Worm (Caenorhabditis elegans): ENCODE results near the gene T23B12.11.

T23B12.11 gene

ce11 chrV:8428585-8429414 lies 26.4 kb upstream of the T23B12.11 start:
- no peak for TF ChIP-seq W03F9.2 (tag; optimal IDR thresholded peaks at IDR 0.05)
- no peak for TF ChIP-seq him-1 (tag; optimal IDR thresholded peaks at IDR 0.05)

DNA sequence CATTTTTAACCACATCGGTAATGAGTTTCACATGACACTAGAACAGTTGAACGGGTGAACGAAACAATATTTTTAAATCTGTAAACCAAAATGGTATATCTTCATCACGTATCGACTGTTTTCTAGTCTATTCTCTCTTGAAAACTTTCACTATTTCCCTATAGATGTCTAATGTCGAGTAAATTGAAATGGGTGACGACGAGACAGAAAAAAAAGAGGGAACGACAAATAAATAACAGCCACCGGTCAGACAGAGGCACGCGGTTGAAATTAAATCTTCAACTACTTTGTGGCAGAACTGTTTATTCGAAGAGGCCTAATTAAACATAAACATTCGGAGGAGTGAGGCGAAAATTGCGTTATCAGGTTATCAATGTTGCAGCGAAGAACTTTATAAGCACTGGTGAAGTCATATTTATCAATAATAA lies 20.8 kb upstream of the T23B12.11 start:
- no peak for TF ChIP-seq him-1 (tag; optimal IDR thresholded peaks at IDR 0.05)
- TF ChIP-seq dao-5 (tag; optimal IDR thresholded peaks at IDR 0.05), result no peak
- no peak for TF ChIP-seq W03F9.2 (tag; optimal IDR thresholded peaks at IDR 0.05)

DNA sequence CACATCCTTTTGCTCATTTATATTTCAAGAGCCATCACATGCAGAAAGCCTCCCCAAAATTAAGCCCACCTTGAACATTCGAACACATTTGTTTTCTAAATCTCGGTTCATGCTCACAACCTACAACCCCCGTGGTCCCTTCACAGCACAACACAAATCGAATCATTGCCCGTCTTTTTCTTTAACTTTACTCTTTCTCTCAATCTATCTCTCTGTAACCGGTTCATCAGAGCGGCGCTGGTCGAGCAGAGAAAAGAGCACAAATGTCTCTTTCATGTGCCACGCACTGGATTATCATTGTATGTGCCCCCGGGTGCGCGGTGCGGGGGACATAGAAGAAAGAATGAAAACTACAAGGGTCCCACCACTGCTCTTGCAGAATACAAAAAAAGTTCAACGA lies 19.9 kb upstream of the T23B12.11 start:
- TF ChIP-seq dao-5 (tag; optimal IDR thresholded peaks at IDR 0.05), result no peak
- no peak for TF ChIP-seq W03F9.2 (tag; optimal IDR thresholded peaks at IDR 0.05)
- TF ChIP-seq him-1 (tag; optimal IDR thresholded peaks at IDR 0.05), result no peak

ce11 chrV:8437358-8437757 lies 17.8 kb upstream of the T23B12.11 start:
- no peak for TF ChIP-seq him-1 (tag; optimal IDR thresholded peaks at IDR 0.05)
- TF ChIP-seq W03F9.2 (tag; optimal IDR thresholded peaks at IDR 0.05), result no peak
- no peak for TF ChIP-seq dao-5 (tag; optimal IDR thresholded peaks at IDR 0.05)

ce11 chrV:8444357-8444856 lies 10.8 kb upstream of the T23B12.11 start, which contains the start of gene lmd-3:
lmd-3 (minus strand) TSS chrV:8444806.
- TF ChIP-seq W03F9.2 (tag; optimal IDR thresholded peaks at IDR 0.05) (no peak), dao-5 (tag; optimal IDR thresholded peaks at IDR 0.05) (no peak), him-1 (tag; optimal IDR thresholded peaks at IDR 0.05) (peak; percentile 14)

DNA sequence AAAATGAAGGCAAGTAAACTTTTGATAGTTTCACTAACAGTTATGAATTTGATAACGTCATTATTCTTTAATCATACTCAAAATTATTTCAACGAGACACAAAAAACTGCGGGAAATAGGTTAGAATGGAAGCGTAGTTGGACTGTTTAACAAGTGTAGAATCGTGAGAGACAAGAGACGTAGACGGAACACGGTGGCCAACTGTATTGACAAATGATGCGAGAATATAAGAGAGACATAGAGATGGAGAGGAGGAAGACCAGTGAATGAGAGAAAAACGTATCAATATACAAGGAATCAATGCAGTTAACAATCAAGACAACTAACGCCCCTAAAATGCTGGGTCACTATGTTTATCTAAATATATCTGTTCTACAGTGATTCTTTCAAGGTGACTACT lies 9.6 kb upstream of the T23B12.11 start:
- TF ChIP-seq W03F9.2 (tag; optimal IDR thresholded peaks at IDR 0.05) (no peak), him-1 (tag; optimal IDR thresholded peaks at IDR 0.05) (no peak), dao-5 (tag; optimal IDR thresholded peaks at IDR 0.05) (no peak)

DNA sequence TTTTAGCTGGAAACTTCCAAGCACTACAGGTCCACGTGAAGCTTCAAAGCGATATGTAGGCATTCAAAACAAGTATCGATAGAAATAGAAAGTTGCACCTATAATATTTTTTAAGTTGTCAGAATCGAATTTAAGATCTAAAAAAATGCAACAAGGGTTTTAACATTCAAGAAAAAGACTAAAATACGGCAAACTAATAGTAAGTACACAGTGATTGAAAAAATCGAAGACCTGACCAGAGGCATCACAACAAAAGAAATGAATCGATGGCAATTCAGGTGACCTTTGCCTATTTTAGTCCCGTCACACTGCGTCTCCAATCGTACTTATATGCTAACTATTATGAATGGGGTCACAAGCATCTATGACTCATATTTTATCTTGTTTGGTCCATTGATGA lies 7.3 kb upstream of the T23B12.11 start, which contains the start of gene T23B12.5:
Gene T23B12.5, minus strand, starts transcription at position 101 of the 400 bp plus-strand sequence.
- TF ChIP-seq him-1 (tag; optimal IDR thresholded peaks at IDR 0.05) (no peak), W03F9.2 (tag; optimal IDR thresholded peaks at IDR 0.05) (no peak), dao-5 (tag; optimal IDR thresholded peaks at IDR 0.05) (no peak)

DNA sequence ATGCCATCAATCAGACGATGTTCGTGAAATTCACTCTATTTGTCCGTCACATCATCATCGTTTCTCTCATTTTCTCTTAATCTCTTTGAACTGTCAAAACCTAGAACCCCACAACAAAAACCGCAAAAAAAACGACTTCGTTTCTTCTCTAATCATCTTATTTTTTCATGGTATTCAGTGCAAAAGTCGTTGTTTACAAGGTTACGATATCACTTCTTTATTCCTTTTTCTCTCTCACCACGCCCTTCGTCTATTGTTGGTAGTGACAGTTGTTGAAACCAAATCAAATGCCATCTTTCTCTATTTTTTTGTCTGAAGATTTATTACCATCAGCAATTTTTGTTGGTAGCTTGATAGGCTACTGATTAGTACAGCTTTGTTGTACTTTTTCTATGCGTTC lies 6.0 kb upstream of the T23B12.11 start:
- TF ChIP-seq dao-5 (tag; optimal IDR thresholded peaks at IDR 0.05), result no peak
- TF ChIP-seq W03F9.2 (tag; optimal IDR thresholded peaks at IDR 0.05), result no peak
- TF ChIP-seq him-1 (tag; optimal IDR thresholded peaks at IDR 0.05), result no peak

DNA sequence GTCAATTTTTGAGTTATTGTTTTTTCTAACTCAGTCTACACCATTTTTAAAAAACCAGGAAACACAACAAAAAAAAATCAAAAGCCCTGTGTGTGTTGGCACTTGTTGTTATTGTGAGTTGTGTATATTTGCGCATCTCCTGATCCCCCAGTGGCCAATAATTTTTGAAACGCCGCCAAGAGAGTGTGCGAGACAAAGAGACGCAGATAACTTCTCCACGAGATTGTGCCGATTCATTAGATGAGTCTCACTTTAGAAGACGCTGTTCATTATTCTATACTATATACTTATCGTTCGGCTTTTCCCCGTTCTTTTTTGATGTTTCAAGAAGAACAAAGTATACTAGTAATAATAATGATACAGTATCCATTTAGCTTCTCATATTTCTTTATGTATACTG lies 4.5 kb upstream of the T23B12.11 start:
- TF ChIP-seq him-1 (tag; optimal IDR thresholded peaks at IDR 0.05), result no peak

- TF ChIP-seq him-1 (tag; optimal IDR thresholded peaks at IDR 0.05), result no peak
- no peak for TF ChIP-seq W03F9.2 (tag; optimal IDR thresholded peaks at IDR 0.05)
- no peak for TF ChIP-seq dao-5 (tag; optimal IDR thresholded peaks at IDR 0.05)
Observed at ce11 chrV:8460306-8460705, 5.1 kb downstream of the T23B12.11 start, which contains the start of gene T23B12.6. T23B12.6 (minus strand) TSS chrV:8460419.

DNA sequence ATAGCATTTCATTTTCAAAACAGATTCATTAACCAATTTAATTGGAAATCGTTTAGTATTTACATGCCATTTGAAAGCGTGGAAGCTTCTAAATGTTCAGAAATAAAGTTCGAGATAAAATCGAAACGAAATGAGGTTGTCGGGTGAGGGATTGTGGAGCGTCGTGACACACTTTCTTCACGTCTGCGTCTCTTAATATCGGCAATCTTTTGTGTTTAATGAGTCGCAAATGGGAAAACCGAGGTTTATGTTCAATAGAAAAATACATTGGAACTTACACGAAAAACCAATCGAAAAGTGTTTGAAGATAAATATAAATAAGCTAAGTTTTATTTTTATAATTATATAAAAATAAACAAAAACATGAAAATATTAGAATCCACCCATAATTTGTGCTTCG lies 5.6 kb downstream of the T23B12.11 start:
- TF ChIP-seq W03F9.2 (tag; optimal IDR thresholded peaks at IDR 0.05) (no peak), dao-5 (tag; optimal IDR thresholded peaks at IDR 0.05) (no peak), him-1 (tag; optimal IDR thresholded peaks at IDR 0.05) (no peak)

DNA sequence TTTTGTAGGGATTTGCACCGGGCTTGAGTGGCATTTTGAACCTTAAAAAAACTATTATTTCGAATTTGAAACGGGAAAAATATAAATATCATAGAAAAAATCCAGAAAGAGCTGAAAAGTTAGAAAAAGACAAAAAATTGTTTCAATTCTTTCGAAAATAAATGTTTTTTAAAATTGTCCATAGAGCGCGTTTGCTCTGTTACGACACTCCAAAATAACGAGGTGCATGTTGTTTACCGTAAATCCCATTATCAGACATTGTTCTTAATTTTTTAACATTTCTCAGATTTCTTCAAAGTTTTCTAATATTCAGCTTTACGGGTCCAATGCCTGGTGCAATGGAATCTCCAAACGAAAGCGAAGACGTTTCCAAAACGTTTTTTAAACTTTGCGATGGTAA lies 6.9 kb downstream of the T23B12.11 start, which contains the start of the genes dnj-22 and natc-1:
Gene dnj-22, minus strand, starts transcription at position 47 of the 400 bp plus-strand sequence.
Gene natc-1, plus strand, starts transcription at position 286 of the 400 bp plus-strand sequence.
- TF ChIP-seq him-1 (tag; optimal IDR thresholded peaks at IDR 0.05), result no peak
- TF ChIP-seq W03F9.2 (tag; optimal IDR thresholded peaks at IDR 0.05), result peak; percentile 88

DNA sequence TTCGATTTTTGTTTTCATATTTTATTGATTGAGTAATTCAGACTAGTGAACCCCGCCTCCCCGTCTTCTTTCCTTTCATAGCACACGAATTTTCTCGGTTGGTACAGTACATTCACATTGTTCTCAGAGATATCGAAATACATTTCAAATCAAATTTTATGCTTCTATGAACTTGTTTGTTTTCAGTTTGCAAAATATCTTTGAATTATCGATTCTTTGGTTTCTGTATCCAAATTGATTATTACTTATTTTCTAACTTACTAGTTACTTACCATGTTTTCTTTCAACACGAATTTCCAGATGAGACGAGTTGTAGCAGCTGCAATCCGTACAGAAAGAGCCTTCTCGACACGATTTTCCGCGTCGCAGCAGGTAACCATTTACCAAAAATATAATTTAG lies 10.2 kb downstream of the T23B12.11 start, which contains the start of gene mrps-2:
Gene mrps-2, plus strand, starts transcription at position 301 of the 400 bp plus-strand sequence.
- TF ChIP-seq W03F9.2 (tag; optimal IDR thresholded peaks at IDR 0.05), result no peak

ce11 chrV:8467031-8467430 lies 11.8 kb downstream of the T23B12.11 start, which contains the start of gene mrpl-4:
mrpl-4 (plus strand) TSS chrV:8467265.
- TF ChIP-seq him-1 (tag; optimal IDR thresholded peaks at IDR 0.05) (no peak), dao-5 (tag; optimal IDR thresholded peaks at IDR 0.05) (no peak), W03F9.2 (tag; optimal IDR thresholded peaks at IDR 0.05) (no peak)

Measured in whole organism, L4/young adult.